Worm (Caenorhabditis elegans): ENCODE measurements around the gene cec-5.
"Not testable (repeated sequence)": the region's sequence is repeated elsewhere in the genome, so short reads cannot be mapped to it uniquely, and the experiment has no call there.

The cec-5 gene

DNA sequence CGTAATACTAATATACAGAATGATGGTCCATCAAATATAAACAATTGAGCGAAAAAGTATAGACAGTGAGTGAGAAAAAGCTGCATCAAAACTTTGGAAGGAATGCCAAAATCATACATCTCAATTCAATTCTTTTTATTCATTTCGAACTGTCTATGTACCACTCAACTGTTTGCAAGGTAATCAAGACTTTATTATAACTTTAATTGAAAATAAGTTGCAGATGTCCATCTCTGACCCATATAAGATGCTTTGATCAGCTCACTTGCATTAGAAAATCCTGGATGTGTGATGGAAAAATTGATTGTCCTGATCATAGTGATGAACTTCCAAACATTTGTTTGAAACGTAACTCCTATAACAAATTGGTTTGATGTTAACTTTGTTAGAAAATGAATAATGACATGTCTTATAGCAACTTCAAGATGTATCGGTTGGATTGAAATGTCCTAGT, 12.3 kb downstream of the cec-5 start, which contains the start of gene F32E10.8:
F32E10.8 (plus strand) TSS at position 51 of the 454 bp plus-strand sequence.
- TF ChIP-seq hlh-17 (GFP tag; optimal IDR thresholded peaks at IDR 0.05; ENCODE audit: borderline replicate concordance): no peak
- TF ChIP-seq fkh-8 (tag; optimal IDR thresholded peaks at IDR 0.05): no peak
- no peak for TF ChIP-seq mdl-1 (tag; optimal IDR thresholded peaks at IDR 0.05)
- TF ChIP-seq efl-1 (optimal IDR thresholded peaks at IDR 0.05): no peak
- no peak for TF ChIP-seq efl-1 (GFP tag; optimal IDR thresholded peaks at IDR 0.05 in 1 of 2)
- no peak for TF ChIP-seq C04F5.9 (tag; optimal IDR thresholded peaks at IDR 0.05)
- TF ChIP-seq hlh-4 (tag; optimal IDR thresholded peaks at IDR 0.05): no peak

DNA sequence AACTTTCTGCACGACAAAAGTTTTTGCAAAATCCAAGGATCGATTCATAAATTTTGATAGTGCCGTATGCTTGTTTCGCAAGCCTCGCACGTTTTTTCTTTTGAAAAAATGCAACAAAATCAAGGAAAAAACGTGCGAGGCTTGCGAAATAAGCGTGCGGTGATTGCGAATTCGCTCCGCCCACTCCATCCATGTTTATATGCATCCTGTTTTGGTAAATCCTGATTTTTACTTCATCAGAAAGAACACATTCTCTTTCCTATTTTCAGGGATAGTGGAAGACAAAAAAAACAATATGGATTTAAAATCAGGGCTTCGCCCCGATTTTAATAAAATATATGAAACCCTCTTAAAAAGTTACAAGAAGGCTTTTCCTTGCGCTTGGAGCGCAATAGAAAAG, 16.1 kb downstream of the cec-5 start, which contains the start of gene F32E10.9:
F32E10.9 (minus strand) TSS at position 101 of the 400 bp plus-strand sequence.
- not testable (repeated sequence) for TF ChIP-seq blmp-1, elt-2, vab-15 (tag; optimal IDR thresholded peaks at IDR 0.05)

DNA sequence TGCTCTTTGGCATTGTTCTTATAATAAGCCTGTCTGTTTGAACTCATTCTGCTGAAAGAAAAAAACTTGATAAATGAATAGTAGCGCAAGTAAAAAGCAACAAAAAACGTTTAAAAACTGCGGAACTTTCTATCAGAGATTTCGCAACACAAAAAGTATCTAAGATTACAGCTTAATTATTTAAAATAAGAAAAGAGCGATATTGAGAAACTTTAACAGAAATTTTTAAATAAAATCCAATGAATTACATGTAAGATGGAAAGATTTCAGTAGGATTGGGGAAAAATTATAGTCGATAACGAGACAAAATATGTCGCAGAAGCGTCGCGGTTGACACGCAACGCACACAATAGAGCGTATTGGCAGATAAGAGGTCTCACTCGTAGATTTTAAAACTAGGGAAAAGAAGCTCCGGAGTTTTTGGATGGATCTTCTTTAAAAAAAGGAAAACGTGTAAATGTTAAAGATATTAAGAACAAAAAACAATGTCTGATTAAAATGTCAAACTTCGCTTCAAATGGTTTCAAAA, 18.2 kb downstream of the cec-5 start, which contains the start of gene ima-3:
ima-3 (minus strand) TSS at position 51 of the 529 bp plus-strand sequence.
- TF ChIP-seq nhr-71 (tag; optimal IDR thresholded peaks at IDR 0.05) (no peak), unc-98 (GFP tag; IDR thresholded peaks at IDR 0.05) (no peak), unc-86 (tag; optimal IDR thresholded peaks at IDR 0.05) (no peak), xbp-1 (tag; optimal IDR thresholded peaks at IDR 0.05) (no peak), jun-1 (tag; optimal IDR thresholded peaks at IDR 0.05) (no peak), lin-15B (tag; optimal IDR thresholded peaks at IDR 0.05) (peak; percentile 80), rnt-1 (tag; optimal IDR thresholded peaks at IDR 0.05) (peak; percentile 41), hpl-2 (GFP tag; optimal IDR thresholded peaks at IDR 0.05) (no peak), ets-5 (GFP tag; IDR thresholded peaks at IDR 0.05) (no peak), efl-1 (optimal IDR thresholded peaks at IDR 0.05) (peak; percentile 40 to 63), efl-1 (GFP tag; optimal IDR thresholded peaks at IDR 0.05 in 1 of 2) (peak in 1 of 2 experiments; percentile 33), ceh-88 (GFP tag; IDR thresholded peaks at IDR 0.05) (no peak), mef-2 (tag; optimal IDR thresholded peaks at IDR 0.05) (no peak), nhr-77 (tag; optimal IDR thresholded peaks at IDR 0.05) (peak; percentile 48), blmp-1 (tag; optimal IDR thresholded peaks at IDR 0.05) (peak; percentile 69), sptf-1 (tag; optimal IDR thresholded peaks at IDR 0.05) (no peak), fos-1 (tag; optimal IDR thresholded peaks at IDR 0.05) (no peak), zag-1 (tag; optimal IDR thresholded peaks at IDR 0.05) (no peak), tlp-1 (tag; optimal IDR thresholded peaks at IDR 0.05) (no peak), F16B12.6 (tag; optimal IDR thresholded peaks at IDR 0.05) (peak; percentile 13), ceh-82 (tag; optimal IDR thresholded peaks at IDR 0.05) (peak in 1 of 3 experiments; percentile 42), irx-1 (tag; optimal IDR thresholded peaks at IDR 0.05) (no peak), mab-9 (GFP tag; IDR thresholded peaks at IDR 0.05) (no peak), fkh-8 (tag; optimal IDR thresholded peaks at IDR 0.05) (no peak), ceh-63 (GFP tag; optimal IDR thresholded peaks at IDR 0.05) (no peak), nhr-237 (tag; optimal IDR thresholded peaks at IDR 0.05) (no peak), tbx-2 (tag; optimal IDR thresholded peaks at IDR 0.05) (peak; percentile 5), nhr-11 (tag; optimal IDR thresholded peaks at IDR 0.05) (no peak), pax-3 (tag; optimal IDR thresholded peaks at IDR 0.05) (no peak), lsy-2 (tag; optimal IDR thresholded peaks at IDR 0.05) (peak; percentile 8 to 86), ces-1 (GFP tag; optimal IDR thresholded peaks at IDR 0.05) (no peak), lin-39 (tag; optimal IDR thresholded peaks at IDR 0.05) (no peak), dpl-1 (GFP tag; optimal IDR thresholded peaks at IDR 0.05) (peak; percentile 4 to 67 (median 29)), ceh-90 (tag; optimal IDR thresholded peaks at IDR 0.05) (no peak), nhr-19 (GFP tag; conservative IDR thresholded peaks at IDR 0.05) (no peak), skn-1 (tag; optimal IDR thresholded peaks at IDR 0.05) (peak; percentile 22), lin-35 (GFP tag; optimal IDR thresholded peaks at IDR 0.05) (peak; percentile 20 to 78), lin-14 (GFP tag; optimal IDR thresholded peaks at IDR 0.05) (peak; percentile 16), isw-1 (GFP tag; IDR thresholded peaks at IDR 0.05) (no peak; the same call in 1 of the 2 replicates), snu-23 (GFP tag; optimal IDR thresholded peaks at IDR 0.05) (peak; percentile 29), C04F5.9 (tag; optimal IDR thresholded peaks at IDR 0.05) (no peak), swsn-7 (tag; optimal IDR thresholded peaks at IDR 0.05) (no peak), mep-1 (tag; optimal IDR thresholded peaks at IDR 0.05) (peak; percentile 28), pqm-1 (tag; optimal IDR thresholded peaks at IDR 0.05) (no peak)
